Fruit fly (Drosophila melanogaster): Measurements from ENCODE around the gene Syx17.

Gene Syx17

DNA sequence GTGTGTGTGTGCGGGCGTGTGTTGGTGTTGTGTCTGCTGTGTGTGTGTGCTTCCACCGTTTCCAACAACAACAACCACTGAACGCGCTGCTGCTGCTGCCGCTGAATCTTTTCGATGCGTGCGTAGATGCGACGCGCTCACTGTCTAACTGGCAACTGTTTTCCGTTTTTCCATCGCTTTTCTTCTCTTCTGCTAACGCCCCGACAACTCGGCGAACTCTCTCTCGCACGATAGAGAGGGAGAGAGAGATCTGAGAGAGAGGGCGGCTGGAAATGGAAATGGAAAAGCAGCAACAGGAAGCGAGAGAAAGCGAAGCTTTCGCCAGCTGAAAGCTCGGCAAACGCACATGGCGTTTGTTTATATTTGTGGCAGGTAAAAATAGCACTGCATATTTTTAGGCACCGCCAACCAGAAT lies 23.0 kb upstream of the Syx17 start, which contains the start of gene DopEcR (continued):
- TF ChIP-seq dysf (GFP tag; IDR thresholded peaks at IDR 0.05): no peak
- TF ChIP-seq Jarid2 (GFP tag; optimal IDR thresholded peaks at IDR 0.05): peak; percentile 91
- TF ChIP-seq sd (tag; optimal IDR thresholded peaks at IDR 0.05): no peak
- no peak for TF ChIP-seq CG42726 (GFP tag; IDR thresholded peaks at IDR 0.05; ENCODE audit: partially characterized antibody)
- no peak for TF ChIP-seq CG3838 (GFP tag; optimal IDR thresholded peaks at IDR 0.05)
- peak; percentile 61 for TF ChIP-seq Ets97D (GFP tag; optimal IDR thresholded peaks at IDR 0.05)
- no peak for TF ChIP-seq CG9727 (GFP tag; optimal IDR thresholded peaks at IDR 0.05)
- TF ChIP-seq CG32767 (GFP tag; IDR thresholded peaks at IDR 0.05): no peak
- peak in 1 of 2 experiments; percentile 41 for TF ChIP-seq Eip74EF (GFP tag; optimal IDR thresholded peaks at IDR 0.05)
- TF ChIP-seq pfk (GFP tag; optimal IDR thresholded peaks at IDR 0.05): no peak
- no peak for TF ChIP-seq Doc2 (GFP tag; IDR thresholded peaks at IDR 0.05)
- TF ChIP-seq CG9876 (GFP tag; optimal IDR thresholded peaks at IDR 0.05): no peak
- TF ChIP-seq az2 (GFP tag; optimal IDR thresholded peaks at IDR 0.05): no peak
- TF ChIP-seq sim (GFP tag; IDR thresholded peaks at IDR 0.05): no peak
- TF ChIP-seq CG18764 (GFP tag; optimal IDR thresholded peaks at IDR 0.05): no peak
- TF ChIP-seq gfzf (GFP tag; optimal IDR thresholded peaks at IDR 0.05): no peak
- TF ChIP-seq ham (GFP tag; IDR thresholded peaks at IDR 0.05): no peak
- no peak for TF ChIP-seq Taf1 (GFP tag; IDR thresholded peaks at IDR 0.05)
- no peak for TF ChIP-seq Sin3A (optimal IDR thresholded peaks at IDR 0.05)
- no peak for TF ChIP-seq stwl (tag; optimal IDR thresholded peaks at IDR 0.05)
- no peak for TF ChIP-seq CG10654 (GFP tag; optimal IDR thresholded peaks at IDR 0.05)
- TF ChIP-seq CG32772 (GFP tag; IDR thresholded peaks at IDR 0.05): no peak
- TF ChIP-seq vfl (GFP tag; optimal IDR thresholded peaks at IDR 0.05): no peak
- no peak for TF ChIP-seq CG7786 (GFP tag; optimal IDR thresholded peaks at IDR 0.05)
- TF ChIP-seq Ssrp (tag; optimal IDR thresholded peaks at IDR 0.05): no peak
- no peak for TF ChIP-seq CG11723 (GFP tag; optimal IDR thresholded peaks at IDR 0.05)
- no peak for TF ChIP-seq Meics (GFP tag; optimal IDR thresholded peaks at IDR 0.05)
- TF ChIP-seq HHEX (GFP tag; optimal IDR thresholded peaks at IDR 0.05): peak; percentile 16
- TF ChIP-seq h (optimal IDR thresholded peaks at IDR 0.05): no peak
- TF ChIP-seq schlank (tag; optimal IDR thresholded peaks at IDR 0.05): no peak
- TF ChIP-seq en (GFP tag; optimal IDR thresholded peaks at IDR 0.05): no peak
- TF ChIP-seq CG17361 (GFP tag; IDR thresholded peaks at IDR 0.05): no peak
- no peak for TF ChIP-seq Xrp1 (GFP tag; IDR thresholded peaks at IDR 0.05)
- no peak for TF ChIP-seq gce (GFP tag; IDR thresholded peaks at IDR 0.05)
- no peak for TF ChIP-seq CG14667 (GFP tag; IDR thresholded peaks at IDR 0.05)
- TF ChIP-seq danr (GFP tag; IDR thresholded peaks at IDR 0.05): no peak
- TF ChIP-seq sima (GFP tag; optimal IDR thresholded peaks at IDR 0.05): no peak
- TF ChIP-seq slp2 (GFP tag; optimal IDR thresholded peaks at IDR 0.05): no peak
- TF ChIP-seq ase (GFP tag; IDR thresholded peaks at IDR 0.05): no peak
- no peak for TF ChIP-seq sqz (GFP tag; optimal IDR thresholded peaks at IDR 0.05)
- no peak for TF ChIP-seq Dfd (GFP tag; optimal IDR thresholded peaks at IDR 0.05)
- no peak for TF ChIP-seq CG18262 (tag; optimal IDR thresholded peaks at IDR 0.05)
- TF ChIP-seq CG13123 (GFP tag; optimal IDR thresholded peaks at IDR 0.05): no peak
- TF ChIP-seq CG3407 (GFP tag; optimal IDR thresholded peaks at IDR 0.05): peak; percentile 2
- no peak for TF ChIP-seq Hr39 (optimal IDR thresholded peaks at IDR 0.05)
- TF ChIP-seq CG12299 (tag; optimal IDR thresholded peaks at IDR 0.05): no peak
- TF ChIP-seq CG1792 (GFP tag; optimal IDR thresholded peaks at IDR 0.05): no peak
- TF ChIP-seq dm (GFP tag; optimal IDR thresholded peaks at IDR 0.05): peak; percentile 61
- TF ChIP-seq lola (GFP tag; optimal IDR thresholded peaks at IDR 0.05): no peak
- no peak for TF ChIP-seq Xbp1 (GFP tag; optimal IDR thresholded peaks at IDR 0.05)
- TF ChIP-seq dimm (GFP tag; IDR thresholded peaks at IDR 0.05): no peak
- peak; percentile 48 for TF ChIP-seq CG12071 (GFP tag; optimal IDR thresholded peaks at IDR 0.05)
- TF ChIP-seq trh (GFP tag; optimal IDR thresholded peaks at IDR 0.05): no peak
- peak; percentile 6; the same call in 1 of the 2 replicates for TF ChIP-seq onecut (GFP tag; IDR thresholded peaks at IDR 0.05)
